Fruit fly (Drosophila melanogaster): Measurements from ENCODE around the gene CG9932.

The CG9932 gene

DNA sequence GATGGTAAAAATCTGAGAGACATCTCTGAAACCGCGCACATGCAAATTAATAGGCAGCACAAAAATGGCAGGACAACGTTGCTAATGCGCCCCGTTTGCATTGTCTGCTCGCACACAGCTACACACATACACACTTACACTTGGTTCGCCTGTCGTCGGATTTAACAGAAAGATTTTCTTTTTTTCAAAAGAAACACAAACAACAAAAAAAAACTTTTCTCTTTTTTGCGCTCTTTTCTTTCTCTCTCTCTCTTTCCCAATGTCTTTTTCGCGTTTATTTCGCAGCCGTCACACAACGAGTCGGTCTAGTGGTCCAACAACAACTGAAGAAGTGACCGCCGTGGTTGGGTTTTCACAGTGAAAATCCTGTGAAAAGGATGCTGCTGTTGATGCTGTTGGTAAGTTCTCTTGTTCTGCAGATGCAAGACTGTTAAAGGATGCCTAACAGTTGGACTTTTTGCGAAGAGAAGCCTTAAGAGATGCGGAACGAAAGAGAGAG, 24.2 kb downstream of the CG9932 start:
- TF ChIP-seq pan (optimal IDR thresholded peaks at IDR 0.05) = no peak
- no peak for TF ChIP-seq Hr83 (GFP tag; optimal IDR thresholded peaks at IDR 0.05; ENCODE audit: poor library complexity, severe bottlenecking)
- no peak for TF ChIP-seq br (GFP tag; optimal IDR thresholded peaks at IDR 0.05)
- no peak for TF ChIP-seq Abd-B (GFP tag; optimal IDR thresholded peaks at IDR 0.05)
- TF ChIP-seq Rel (GFP tag; optimal IDR thresholded peaks at IDR 0.05) = no peak
- no peak for TF ChIP-seq Rel (tag; optimal IDR thresholded peaks at IDR 0.05)
- TF ChIP-seq OdsH (GFP tag; optimal IDR thresholded peaks at IDR 0.05) = no peak
- TF ChIP-seq ey (GFP tag; optimal IDR thresholded peaks at IDR 0.05) = no peak
- TF ChIP-seq dmrt93B (GFP tag; optimal IDR thresholded peaks at IDR 0.05) = no peak
- no peak for TF ChIP-seq brk (GFP tag; optimal IDR thresholded peaks at IDR 0.05)
- no peak for TF ChIP-seq CG32264 (GFP tag; optimal IDR thresholded peaks at IDR 0.05)
- TF ChIP-seq Hr78 (GFP tag; optimal IDR thresholded peaks at IDR 0.05) = no peak
- no peak for TF ChIP-seq Sp1 (GFP tag; optimal IDR thresholded peaks at IDR 0.05)
- no peak for TF ChIP-seq dl (GFP tag; optimal IDR thresholded peaks at IDR 0.05; ENCODE audit: insufficient read depth in 1 of 2, partially characterized antibody in 2 of 2)
- no peak for TF ChIP-seq sv (GFP tag; optimal IDR thresholded peaks at IDR 0.05)

DNA sequence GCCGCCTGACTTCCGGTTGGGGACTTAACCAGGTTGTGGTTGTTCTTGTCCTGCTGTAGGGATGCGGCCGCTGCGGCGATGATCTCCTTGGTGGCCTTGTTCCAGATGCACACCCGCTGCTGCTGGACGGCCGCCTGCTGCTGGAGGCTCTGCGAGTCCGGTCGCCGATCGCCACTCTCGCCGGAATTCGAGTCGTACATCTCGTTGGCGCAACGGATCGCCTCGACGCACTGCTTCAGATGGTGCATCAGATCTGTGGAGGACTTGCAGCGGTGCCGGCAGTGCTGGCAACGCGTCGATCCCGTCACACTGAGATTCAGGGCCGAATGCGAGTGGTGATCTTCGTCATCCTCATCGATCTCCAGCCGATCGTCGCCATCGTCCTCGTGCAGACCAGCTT, 31.0 kb downstream of the CG9932 start:
- no peak for TF ChIP-seq GATAd (GFP tag; optimal IDR thresholded peaks at IDR 0.05)
- TF ChIP-seq fru (GFP tag; optimal IDR thresholded peaks at IDR 0.05) = no peak
- no peak for TF ChIP-seq woc (GFP tag; optimal IDR thresholded peaks at IDR 0.05)
- TF ChIP-seq dl (GFP tag; optimal IDR thresholded peaks at IDR 0.05; ENCODE audit: insufficient read depth in 1 of 2, partially characterized antibody in 2 of 2) = no peak
- no peak for TF ChIP-seq sage (GFP tag; optimal IDR thresholded peaks at IDR 0.05)

DNA sequence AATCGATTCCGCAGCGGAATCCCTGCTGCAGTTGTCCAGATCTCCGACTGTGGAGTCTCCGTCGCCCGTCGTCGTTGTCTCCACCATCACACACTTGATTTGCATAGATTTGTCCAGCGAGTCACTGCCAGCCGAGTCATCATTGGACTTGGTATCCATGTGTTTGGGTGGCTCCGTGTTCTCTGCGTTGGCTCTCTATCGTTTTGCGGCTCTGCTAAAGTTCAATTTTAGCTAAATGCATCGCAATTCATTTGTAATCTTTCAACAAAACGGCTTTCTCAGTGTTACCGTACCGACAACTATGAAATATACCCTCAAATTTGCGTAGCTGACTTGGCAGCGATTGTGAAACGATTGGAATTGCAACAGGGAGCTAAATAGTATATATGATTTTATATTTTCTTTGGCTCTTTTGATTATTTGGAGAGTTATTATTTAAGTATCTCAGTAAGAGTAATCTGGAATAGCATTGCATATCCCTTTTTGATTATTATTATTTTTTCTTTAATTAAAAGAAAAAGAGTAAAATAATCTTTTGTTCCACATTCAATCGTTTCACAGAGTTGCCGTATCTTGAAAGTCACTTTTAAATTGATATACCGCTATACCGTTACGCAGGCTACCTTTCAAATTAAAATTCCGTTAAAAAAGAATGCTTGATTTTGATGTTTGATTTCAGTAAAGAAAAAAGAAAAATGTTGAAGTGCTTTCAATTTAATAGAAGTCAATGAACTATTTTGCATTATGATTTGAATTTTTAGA, 38.7 kb downstream of the CG9932 start, which contains the start of gene CG9933:
Gene CG9933 (minus strand): TSS at position 293 of the 762 bp plus-strand sequence.
- TF ChIP-seq CrebA (GFP tag; optimal IDR thresholded peaks at IDR 0.05; ENCODE audit: borderline replicate concordance) (no peak), psq (GFP tag; optimal IDR thresholded peaks at IDR 0.05) (no peak), CG32264 (GFP tag; optimal IDR thresholded peaks at IDR 0.05) (no peak), h (GFP tag; optimal IDR thresholded peaks at IDR 0.05) (no peak), Hnf4 (GFP tag; optimal IDR thresholded peaks at IDR 0.05) (no peak), Myc (optimal IDR thresholded peaks at IDR 0.05) (no peak), CG9705 (GFP tag; optimal IDR thresholded peaks at IDR 0.05) (no peak), Dif (GFP tag; optimal IDR thresholded peaks at IDR 0.05; ENCODE audit: partially characterized antibody) (no peak), Mio (GFP tag; optimal IDR thresholded peaks at IDR 0.05) (no peak), brk (GFP tag; optimal IDR thresholded peaks at IDR 0.05) (no peak)

DNA sequence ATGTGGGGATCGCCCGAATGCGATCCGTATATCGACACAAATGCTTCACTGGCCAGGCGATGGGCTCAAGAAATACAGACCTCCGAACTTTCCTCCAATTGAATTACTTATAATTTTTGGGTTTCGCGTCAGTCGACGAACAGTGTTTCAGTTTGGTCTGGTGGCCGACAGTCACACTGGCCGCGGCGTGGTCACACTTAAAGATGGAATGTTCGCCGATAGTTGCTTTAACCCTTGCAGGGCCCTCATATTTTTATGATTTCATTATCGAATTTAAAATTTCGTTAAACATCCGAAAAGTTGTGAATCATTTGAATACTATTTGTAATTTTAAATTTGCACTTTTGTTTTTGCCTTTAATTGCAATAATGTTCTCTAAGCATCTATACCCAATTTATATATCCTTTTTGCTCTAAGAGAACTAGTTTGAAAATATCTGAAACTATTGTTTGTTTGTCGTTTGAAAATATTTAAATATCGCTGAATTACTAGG, 40.9 kb downstream of the CG9932 start, which contains the start of gene Ube4B:
Gene Ube4B (minus strand): TSS at position 443 of the 493 bp plus-strand sequence.
- TF ChIP-seq ey (GFP tag; optimal IDR thresholded peaks at IDR 0.05) (peak; percentile 40), CG9705 (GFP tag; optimal IDR thresholded peaks at IDR 0.05) (peak; percentile 49), CG32264 (GFP tag; optimal IDR thresholded peaks at IDR 0.05) (peak; percentile 9), fru (GFP tag; optimal IDR thresholded peaks at IDR 0.05) (peak; percentile 56), N (GFP tag; optimal IDR thresholded peaks at IDR 0.05) (no peak), pan (optimal IDR thresholded peaks at IDR 0.05) (no peak), GATAd (GFP tag; optimal IDR thresholded peaks at IDR 0.05) (no peak), woc (GFP tag; optimal IDR thresholded peaks at IDR 0.05) (peak; percentile 25), CrebA (GFP tag; optimal IDR thresholded peaks at IDR 0.05; ENCODE audit: borderline replicate concordance) (no peak), OdsH (GFP tag; optimal IDR thresholded peaks at IDR 0.05) (peak; percentile 6), HLH106 (tag; optimal IDR thresholded peaks at IDR 0.05) (peak; percentile 71), Hr83 (GFP tag; optimal IDR thresholded peaks at IDR 0.05; ENCODE audit: poor library complexity, severe bottlenecking) (peak; percentile 83), sv (GFP tag; optimal IDR thresholded peaks at IDR 0.05) (peak; percentile 44), brk (GFP tag; optimal IDR thresholded peaks at IDR 0.05) (no peak), psq (GFP tag; optimal IDR thresholded peaks at IDR 0.05) (peak; percentile 38), rgr (GFP tag; optimal IDR thresholded peaks at IDR 0.05) (peak; percentile 65), Sp1 (GFP tag; optimal IDR thresholded peaks at IDR 0.05) (peak; percentile 62), usp (GFP tag; optimal IDR thresholded peaks at IDR 0.05) (no peak), dsf (GFP tag; optimal IDR thresholded peaks at IDR 0.05; ENCODE audit: borderline replicate concordance) (no peak), h (GFP tag; optimal IDR thresholded peaks at IDR 0.05) (peak; percentile 68), foxo (GFP tag; optimal IDR thresholded peaks at IDR 0.05) (peak in 1 of 2 experiments; percentile 71), dl (GFP tag; optimal IDR thresholded peaks at IDR 0.05; ENCODE audit: insufficient read depth in 1 of 2, partially characterized antibody in 2 of 2) (no peak), Rel (GFP tag; optimal IDR thresholded peaks at IDR 0.05) (no peak), Rel (tag; optimal IDR thresholded peaks at IDR 0.05) (peak; percentile 59), Abd-B (GFP tag; optimal IDR thresholded peaks at IDR 0.05) (no peak), jim (GFP tag; optimal IDR thresholded peaks at IDR 0.05) (no peak)
